Worm (Caenorhabditis elegans) whole organism, L3 larva: ENCODE measurements around the gene K03B4.8.

ENCODE experiments used
- jun-1 ChIP-seq: fragments of 150-350 bp; optimal IDR thresholded peaks from 2 replicates; lab custom pipeline; 2014; ENCODE audit warnings: missing biosample characterization, missing genetic modification reagents, missing genetic modification characterization
- nfya-1 ChIP-seq: sonication (generic microtip); optimal IDR thresholded peaks from 2 replicates; lab custom pipeline; 2017; ENCODE audit warnings: missing genetic modification characterization, mild to moderate bottlenecking, missing compliant biosample characterization, antibody characterized with exemption, moderate library complexity; ENCODE audit not compliant: insufficient read depth
- sea-2 ChIP-seq: fragments of 150-350 bp; sonication (generic microtip); optimal IDR thresholded peaks from 4 replicates; lab custom pipeline; 2014; ENCODE audit warnings: missing biosample characterization, missing genetic modification reagents, missing genetic modification characterization

DNA sequence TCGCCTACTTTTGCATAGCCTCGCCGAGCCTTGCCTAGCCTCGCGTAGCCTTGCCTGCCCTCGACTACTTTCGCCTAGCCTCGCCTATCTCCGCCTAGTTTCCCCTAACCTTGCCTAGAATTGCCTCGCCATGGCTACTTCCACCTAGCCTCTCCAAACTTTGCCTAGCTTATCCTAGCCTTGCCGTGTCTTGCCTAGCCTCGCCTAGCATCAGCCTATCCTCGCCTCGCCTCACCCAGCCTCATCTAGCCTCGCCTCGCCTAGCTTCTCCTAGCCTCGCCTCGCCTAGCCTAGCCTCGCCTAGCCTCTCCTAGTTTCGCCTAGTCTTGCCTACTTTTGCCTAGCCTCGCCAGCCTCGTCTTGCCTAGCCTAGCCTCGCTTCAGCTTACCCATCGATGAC, 7.3 kb downstream of the K03B4.8 start:
- no peak for TF ChIP-seq sea-2 (GFP tag; lab: Kevin White, UChicago)
- TF ChIP-seq jun-1 (tag; lab: Kevin White, UChicago) = no peak
- TF ChIP-seq nfya-1 (tag; lab: Kevin White, UChicago) = no peak
